Worm (Caenorhabditis elegans) whole organism, L2 larva: ENCODE measurements around the gene clec-197.

ENCODE experiments used
- F13H6.1 ChIP-seq: sonication (generic microtip); optimal IDR thresholded peaks from 2 replicates; lab custom pipeline; 2016; ENCODE audit warnings: missing genetic modification characterization, missing compliant biosample characterization
- ama-1 ChIP-seq: fragments of 150-350 bp; optimal IDR thresholded peaks from 2 replicates; lab custom pipeline; 2018; ENCODE audit warnings: inconsistent platforms
- egl-27 ChIP-seq: sonication (generic microtip); optimal IDR thresholded peaks from 3 replicates; lab custom pipeline; 2017; ENCODE audit warnings: missing biosample characterization, missing genetic modification reagents, missing genetic modification characterization
- fos-1 ChIP-seq: fragments of 150-350 bp; optimal IDR thresholded peaks from 2 replicates; lab custom pipeline; 2014; ENCODE audit warnings: missing biosample characterization, missing genetic modification characterization
- lsy-2 ChIP-seq, 2 experiments: fragments of 150-350 bp in 1 of 2; sonication (generic microtip) in 1 of 2; optimal IDR thresholded peaks; 2 replicates each; lab custom pipeline; 2014 to 2017; ENCODE audit warnings: missing biosample characterization in 2 of 2, missing genetic modification characterization in 2 of 2
- mbf-1 ChIP-seq: sonication (generic microtip); optimal IDR thresholded peaks from 2 replicates; lab custom pipeline; 2017; ENCODE audit warnings: missing biosample characterization, missing genetic modification characterization
- nhr-10 ChIP-seq: sonication (generic microtip); optimal IDR thresholded peaks from 2 replicates; lab custom pipeline; 2017; ENCODE audit warnings: missing biosample characterization, missing genetic modification characterization
- nhr-11 ChIP-seq: fragments of 150-350 bp; optimal IDR thresholded peaks from 2 replicates; lab custom pipeline; 2014; ENCODE audit warnings: missing biosample characterization, missing genetic modification characterization
- nhr-12 ChIP-seq: fragments of 150-350 bp; optimal IDR thresholded peaks from 2 replicates; lab custom pipeline; 2014; ENCODE audit warnings: missing biosample characterization, missing genetic modification characterization
- nhr-77 ChIP-seq: fragments of 150-350 bp; optimal IDR thresholded peaks from 2 replicates; lab custom pipeline; 2014; ENCODE audit warnings: missing biosample characterization, missing genetic modification characterization
- skn-1 ChIP-seq: sonication (generic microtip); optimal IDR thresholded peaks from 2 replicates; lab custom pipeline; 2017; ENCODE audit warnings: missing biosample characterization, missing genetic modification characterization
- snpc-4 ChIP-seq: fragments of 150-350 bp; optimal IDR thresholded peaks from 2 replicates; lab custom pipeline; 2014; ENCODE audit warnings: missing biosample characterization, missing genetic modification characterization
- unc-62 ChIP-seq: fragments of 150-350 bp; optimal IDR thresholded peaks from 2 replicates; lab custom pipeline; 2014; ENCODE audit warnings: missing biosample characterization, missing genetic modification reagents, missing genetic modification characterization
- ztf-4 ChIP-seq: fragments of 150-350 bp; optimal IDR thresholded peaks from 2 replicates; lab custom pipeline; 2014; ENCODE audit warnings: missing biosample characterization, missing genetic modification characterization

DNA sequence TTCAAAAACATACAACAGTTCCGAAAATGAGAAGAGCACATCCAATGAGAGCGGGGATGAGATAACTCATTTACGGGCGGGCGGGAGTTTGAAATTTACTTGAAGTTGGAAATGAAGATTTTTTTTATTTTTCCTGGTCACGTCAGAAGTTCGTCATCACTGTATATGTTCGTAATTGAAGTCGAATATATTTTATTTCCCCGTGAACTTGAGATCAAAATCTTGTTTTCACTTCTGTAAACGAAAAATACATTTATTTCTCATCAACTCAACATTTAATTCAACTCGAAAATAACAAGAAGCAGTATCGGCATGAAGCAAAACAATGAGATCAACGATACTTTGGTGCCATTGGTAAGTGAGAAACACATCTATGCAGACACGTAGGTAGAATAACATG is 30.1 kb downstream of the clec-197 start, which contains the start of gene C49C3.20:
- TF ChIP-seq snpc-4 (tag; lab: Kevin White, UChicago) (no peak), egl-27 (tag; lab: Kevin White, UChicago) (no peak), ama-1 (lab: Kevin White, UChicago) (no peak), lsy-2 (tag; optimal IDR thresholded peaks at IDR 0.05; lab: Kevin White, UChicago) (no peak), F13H6.1 (no peak), nhr-10 (tag; lab: Kevin White, UChicago) (no peak), fos-1 (tag; lab: Kevin White, UChicago) (no peak), ztf-4 (tag; lab: Kevin White, UChicago) (no peak), nhr-77 (tag; lab: Kevin White, UChicago) (no peak), nhr-12 (no peak), mbf-1 (no peak), unc-62 (GFP tag; lab: Kevin White, UChicago) (no peak), skn-1 (no peak), nhr-11 (tag; lab: Kevin White, UChicago) (no peak)
